Fruit fly (Drosophila melanogaster) whole organism, embryonic: Measurements from ENCODE around the gene TTLL4B.

Experiments
- CG1024 ChIP-seq: fragments of 200-800 bp; sonication (Bioruptor generic); IDR thresholded peaks from 2 replicates; pipeline ENCODE4 v1.3.6; 2022; ENCODE audit warnings: missing biosample characterization, missing genetic modification characterization
- CG11504 ChIP-seq: fragments of 200-800 bp; sonication (Bioruptor generic); optimal IDR thresholded peaks from 3 replicates; lab custom pipeline; 2019; ENCODE audit warnings: missing biosample characterization, mild to moderate bottlenecking, missing genetic modification characterization, moderate library complexity
- CG11560 ChIP-seq: fragments of 200-800 bp; sonication (Bioruptor generic); IDR thresholded peaks from 3 replicates; pipeline ENCODE4 v1.3.6; 2022; ENCODE audit warnings: missing biosample characterization, missing genetic modification characterization
- CG11695 ChIP-seq: fragments of 200-800 bp; sonication (Bioruptor generic); IDR thresholded peaks from 3 replicates; pipeline ENCODE4 v1.3.6; 2022; ENCODE audit warnings: missing biosample characterization, missing genetic modification characterization
- CG12071 ChIP-seq: fragments of 200-800 bp; sonication (Bioruptor generic); optimal IDR thresholded peaks from 3 replicates; lab custom pipeline; 2018; ENCODE audit warnings: missing biosample characterization, mild to moderate bottlenecking, missing genetic modification characterization
- CG12236 ChIP-seq: fragments of 200-800 bp; sonication (Bioruptor generic); optimal IDR thresholded peaks from 2 replicates; lab custom pipeline; 2016; ENCODE audit warnings: missing biosample characterization, missing genetic modification characterization
- CG12391 ChIP-seq: fragments of 200-800 bp; sonication (Bioruptor generic); optimal IDR thresholded peaks from 3 replicates; lab custom pipeline; 2018; ENCODE audit warnings: missing biosample characterization, mild to moderate bottlenecking, missing genetic modification characterization, moderate library complexity
- CG13775 ChIP-seq: fragments of 200-800 bp; sonication (Bioruptor generic); optimal IDR thresholded peaks from 3 replicates; lab custom pipeline; 2017; ENCODE audit warnings: missing biosample characterization, mild to moderate bottlenecking, missing genetic modification characterization
- CG14667 ChIP-seq: fragments of 200-800 bp; sonication (Bioruptor generic); IDR thresholded peaks from 2 replicates; pipeline ENCODE4 v1.3.6; 2022; ENCODE audit warnings: missing biosample characterization, missing genetic modification characterization
- CG14710 ChIP-seq: fragments of 200-800 bp; sonication (Bioruptor generic); optimal IDR thresholded peaks from 3 replicates; lab custom pipeline; 2019; ENCODE audit warnings: missing biosample characterization, mild to moderate bottlenecking, missing genetic modification characterization, moderate library complexity
- CG1603 ChIP-seq: fragments of 200-800 bp; sonication (Bioruptor generic); optimal IDR thresholded peaks from 2 replicates; lab custom pipeline; 2019; ENCODE audit warnings: missing biosample characterization, mild to moderate bottlenecking, missing genetic modification characterization, moderate library complexity
- CG17328 ChIP-seq: fragments of 200-800 bp; sonication (Bioruptor generic); IDR thresholded peaks from 2 replicates; pipeline ENCODE4 v1.3.6; 2022; ENCODE audit warnings: missing biosample characterization, missing genetic modification characterization
- CG2889 ChIP-seq: fragments of 200-800 bp; sonication (Bioruptor generic); IDR thresholded peaks from 3 replicates; pipeline ENCODE4 v1.3.6; 2022; ENCODE audit warnings: missing biosample characterization, missing genetic modification characterization
- CG3065 ChIP-seq: fragments of 200-800 bp; sonication (Bioruptor generic); optimal IDR thresholded peaks from 2 replicates; lab custom pipeline; 2016; ENCODE audit warnings: missing biosample characterization, missing genetic modification characterization
- CG31441 ChIP-seq: fragments of 200-800 bp; sonication (Bioruptor generic); IDR thresholded peaks from 2 replicates; pipeline ENCODE4 v1.3.6; 2022; ENCODE audit warnings: missing biosample characterization, missing genetic modification characterization
- CG4404 ChIP-seq: fragments of 200-800 bp; sonication (Bioruptor generic); IDR thresholded peaks from 2 replicates; pipeline ENCODE4 v1.3.6; 2022; ENCODE audit warnings: missing biosample characterization, missing genetic modification characterization
- CG4424 ChIP-seq: fragments of 200-800 bp; sonication (Bioruptor generic); optimal IDR thresholded peaks from 3 replicates; lab custom pipeline; 2016; ENCODE audit warnings: missing biosample characterization, missing genetic modification characterization
- CG7963 ChIP-seq: fragments of 200-800 bp; sonication (Bioruptor generic); IDR thresholded peaks from 3 replicates; pipeline ENCODE4 v1.3.6; 2022; ENCODE audit warnings: missing biosample characterization, missing genetic modification characterization; ENCODE audit not compliant: partially characterized antibody
- CoRest ChIP-seq: fragments of 200-800 bp; sonication (Bioruptor generic); optimal IDR thresholded peaks from 3 replicates; lab custom pipeline; 2018; ENCODE audit warnings: missing biosample characterization, mild to moderate bottlenecking, missing genetic modification characterization, moderate library complexity
- Dip3 ChIP-seq: fragments of 200-800 bp; sonication (Bioruptor generic); optimal IDR thresholded peaks from 3 replicates; lab custom pipeline; 2016; ENCODE audit warnings: missing biosample characterization, missing genetic modification characterization
- Dll ChIP-seq: fragments of 200-800 bp; sonication (Bioruptor generic); IDR thresholded peaks from 4 replicates; pipeline ENCODE4 v1.3.6; 2022; ENCODE audit warnings: missing biosample characterization, missing genetic modification characterization; ENCODE audit not compliant: partially characterized antibody
- HmgZ ChIP-seq: fragments of 200-800 bp; sonication (Bioruptor generic); optimal IDR thresholded peaks from 2 replicates; lab custom pipeline; 2018; ENCODE audit warnings: missing biosample characterization, mild to moderate bottlenecking, missing genetic modification characterization
- Med ChIP-seq: fragments of 200-800 bp; sonication (Bioruptor generic); peaks from one replicate; lab custom pipeline; 2016; ENCODE audit warnings: missing biosample characterization, missing genetic modification characterization, mild to moderate bottlenecking, inconsistent platforms, moderate library complexity
- Optix ChIP-seq: fragments of 200-800 bp; sonication (Bioruptor generic); IDR thresholded peaks from 3 replicates; pipeline ENCODE4 v1.3.6; 2022; ENCODE audit warnings: missing biosample characterization, missing genetic modification characterization
- PHDP ChIP-seq: fragments of 200-800 bp; sonication (Bioruptor generic); optimal IDR thresholded peaks from 3 replicates; lab custom pipeline; 2018; ENCODE audit warnings: missing biosample characterization, mild to moderate bottlenecking, missing genetic modification characterization, moderate library complexity
- Six4 ChIP-seq: fragments of 200-800 bp; sonication (Bioruptor generic); optimal IDR thresholded peaks from 2 replicates; lab custom pipeline; 2016; ENCODE audit warnings: missing biosample characterization, missing genetic modification characterization
- Xrp1 ChIP-seq: fragments of 200-800 bp; sonication (Bioruptor generic); IDR thresholded peaks from 2 replicates; pipeline ENCODE4 v1.3.6; 2022; ENCODE audit warnings: missing biosample characterization, missing genetic modification characterization
- bsh ChIP-seq, 2 experiments: fragments of 200-800 bp; sonication (Bioruptor generic); optimal IDR thresholded peaks; 2 replicates each; lab custom pipeline; 2017 to 2018; ENCODE audit warnings: mild to moderate bottlenecking in 2 of 2, missing biosample characterization in 2 of 2, missing genetic modification characterization in 2 of 2, moderate library complexity in 1 of 2
- crp ChIP-seq, 2 experiments: fragments of 200-800 bp; sonication (Bioruptor generic); optimal IDR thresholded peaks; 2 replicates in 1 of 2; 3 replicates in 1 of 2; lab custom pipeline; 2017; ENCODE audit warnings: missing biosample characterization in 2 of 2, missing genetic modification characterization in 2 of 2, mild to moderate bottlenecking in 1 of 2, moderate library complexity in 1 of 2
- disco-r ChIP-seq: fragments of 200-800 bp; sonication (Bioruptor generic); optimal IDR thresholded peaks from 2 replicates; lab custom pipeline; 2016; ENCODE audit warnings: missing biosample characterization, missing genetic modification characterization
- dpn ChIP-seq, 2 experiments: fragments of 200-800 bp; sonication (Bioruptor generic); optimal IDR thresholded peaks; 3 replicates each; lab custom pipeline; 2016; ENCODE audit warnings: missing biosample characterization in 2 of 2, missing genetic modification characterization in 2 of 2
- eve ChIP-seq, 2 experiments: fragments of >200 bp; optimal IDR thresholded peaks; 2 replicates each; lab custom pipeline; 2017; ENCODE audit warnings: missing biosample characterization in 2 of 2, missing genetic modification characterization in 2 of 2
- fd64A ChIP-seq: fragments of 200-800 bp; sonication (Bioruptor generic); optimal IDR thresholded peaks from 3 replicates; lab custom pipeline; 2018; ENCODE audit warnings: missing biosample characterization, mild to moderate bottlenecking, missing genetic modification characterization
- gem ChIP-seq: fragments of 200-800 bp; sonication (Bioruptor generic); optimal IDR thresholded peaks from 2 replicates; lab custom pipeline; 2019; ENCODE audit warnings: missing biosample characterization, mild to moderate bottlenecking, missing genetic modification characterization, moderate library complexity
- klu ChIP-seq: fragments of 200-800 bp; sonication (Bioruptor generic); IDR thresholded peaks from 2 replicates; pipeline ENCODE4 v1.3.6; 2022; ENCODE audit warnings: missing biosample characterization, missing genetic modification characterization
- lab ChIP-seq: fragments of 200-800 bp; sonication (Bioruptor generic); optimal IDR thresholded peaks from 3 replicates; lab custom pipeline; 2017; ENCODE audit warnings: missing biosample characterization, missing genetic modification characterization, mild to moderate bottlenecking, moderate library complexity, missing genetic modification reagents
- luna ChIP-seq: fragments of 200-800 bp; sonication (Bioruptor generic); optimal IDR thresholded peaks from 2 replicates; lab custom pipeline; 2016; ENCODE audit warnings: missing biosample characterization, missing genetic modification characterization
- phol ChIP-seq: fragments of 200-800 bp; sonication (Bioruptor generic); optimal IDR thresholded peaks from 3 replicates; lab custom pipeline; 2018; ENCODE audit warnings: missing biosample characterization, mild to moderate bottlenecking, missing genetic modification characterization, moderate library complexity
- prd ChIP-seq, 3 experiments: fragments of >200 bp in 2 of 3; fragments of 200-800 bp in 1 of 3; sonication (Bioruptor generic) in 1 of 3; optimal IDR thresholded peaks in 2 of 3; IDR thresholded peaks in 1 of 3; 2 replicates in 2 of 3; 3 replicates in 1 of 3; pipeline versions ENCODE4 v1.3.6 to Lab custom; 2017 to 2022; ENCODE audit warnings: missing biosample characterization in 1 of 3, missing genetic modification characterization in 1 of 3
- ranshi ChIP-seq: fragments of 200-800 bp; sonication (Bioruptor generic); IDR thresholded peaks from 2 replicates; pipeline ENCODE4 v1.3.6; 2022; ENCODE audit warnings: missing biosample characterization, missing genetic modification characterization
- row ChIP-seq: fragments of 200-800 bp; sonication (Bioruptor generic); IDR thresholded peaks from 3 replicates; pipeline ENCODE4 v1.3.6; 2022; ENCODE audit warnings: missing biosample characterization, missing genetic modification characterization
- sens ChIP-seq: fragments of 200-800 bp; sonication (Bioruptor generic); peaks from one replicate; lab custom pipeline; 2016; ENCODE audit warnings: missing biosample characterization, missing genetic modification characterization
- sisA ChIP-seq: fragments of 200-800 bp; sonication (Bioruptor generic); IDR thresholded peaks from 2 replicates; pipeline ENCODE4 v1.3.6; 2022; ENCODE audit warnings: missing biosample characterization, missing genetic modification characterization
- slou ChIP-seq: fragments of 200-800 bp; sonication (Bioruptor generic); optimal IDR thresholded peaks from 3 replicates; lab custom pipeline; 2016; ENCODE audit warnings: missing biosample characterization, missing genetic modification characterization
- unpg ChIP-seq: fragments of 200-800 bp; sonication (Bioruptor generic); optimal IDR thresholded peaks from 3 replicates; lab custom pipeline; 2018; ENCODE audit warnings: missing biosample characterization, mild to moderate bottlenecking, missing genetic modification characterization, moderate library complexity
- wor ChIP-seq: fragments of 200-800 bp; sonication (Bioruptor generic); IDR thresholded peaks from 2 replicates; pipeline ENCODE4 v1.3.6; 2022; ENCODE audit warnings: missing biosample characterization, missing genetic modification characterization
- zen ChIP-seq: fragments of 200-800 bp; sonication (Bioruptor generic); optimal IDR thresholded peaks from 3 replicates; lab custom pipeline; 2018; ENCODE audit warnings: missing biosample characterization, mild to moderate bottlenecking, missing genetic modification characterization, moderate library complexity
- zfh1 ChIP-seq: fragments of 200-800 bp; sonication (Bioruptor generic); IDR thresholded peaks from 3 replicates; pipeline ENCODE4 v1.3.6; 2022; ENCODE audit warnings: missing biosample characterization, missing genetic modification characterization
- zfh2 ChIP-seq: fragments of 200-800 bp; sonication (Bioruptor generic); optimal IDR thresholded peaks from 2 replicates; lab custom pipeline; 2016; ENCODE audit warnings: missing biosample characterization, missing genetic modification characterization

The TTLL4B gene

DNA sequence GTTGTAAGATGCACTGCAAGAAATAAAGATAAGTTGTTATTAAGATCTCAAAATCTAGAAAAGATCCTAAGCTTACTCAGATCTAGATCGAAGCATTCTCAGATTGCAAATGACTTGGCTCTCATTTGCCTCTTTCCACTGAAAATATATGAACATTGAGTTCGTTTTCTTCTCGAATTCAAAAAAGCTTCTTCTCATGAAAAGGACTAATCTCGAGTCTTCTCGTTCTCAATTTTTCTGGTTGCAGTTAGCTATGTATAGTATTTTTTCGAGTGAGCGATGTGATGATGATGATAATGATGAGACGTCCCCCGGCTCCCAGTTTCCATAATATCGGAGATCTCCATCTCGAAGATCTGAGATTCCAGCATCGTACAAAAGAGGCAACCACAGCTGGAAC is 6.1 kb upstream of the TTLL4B start (continued):
- TF ChIP-seq ranshi (GFP tag; lab: Robert Waterston, UW) = no peak
- TF ChIP-seq CG13775 = no peak
- TF ChIP-seq CG7963 (GFP tag; lab: Robert Waterston, UW) = no peak

DNA sequence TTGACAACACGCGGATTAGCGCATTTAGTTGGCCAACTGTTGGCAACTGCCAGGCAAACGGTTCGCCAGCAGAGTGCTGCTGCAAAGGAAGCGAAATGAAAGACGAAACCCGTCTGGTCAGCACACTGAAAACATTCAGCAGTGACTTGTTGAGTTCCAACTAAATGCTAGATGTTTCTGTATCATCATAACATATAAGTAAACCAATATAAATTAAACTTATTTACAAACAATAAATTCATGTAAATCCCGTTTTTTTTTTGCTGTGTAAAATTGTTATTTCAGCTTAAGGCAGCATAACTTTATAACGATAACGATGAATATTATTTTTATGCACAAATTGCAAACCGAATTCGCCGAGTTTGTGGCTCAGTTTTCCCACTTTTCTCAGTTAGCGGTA is 4.3 kb upstream of the TTLL4B start:
- no peak for TF ChIP-seq slou (GFP tag; lab: Kevin White, UChicago)
- no peak for TF ChIP-seq Dll
- TF ChIP-seq CG2889 (GFP tag; lab: Robert Waterston, UW) = no peak
- TF ChIP-seq zfh2 = no peak
- TF ChIP-seq HmgZ (tag; lab: Kevin White, UChicago) = no peak
- TF ChIP-seq sens (GFP tag; lab: Kevin White, UChicago) = peak; percentile 77
- TF ChIP-seq wor = no peak
- no peak for TF ChIP-seq CG4404 (GFP tag; lab: Robert Waterston, UW)
- TF ChIP-seq Xrp1 (GFP tag; lab: Robert Waterston, UW) = peak; percentile 45; the same call in 1 of the 2 replicates
- TF ChIP-seq luna = no peak
- TF ChIP-seq CG3065 = no peak
- peak; percentile 0 for TF ChIP-seq CG4424
- TF ChIP-seq CG12236 (GFP tag; lab: Kevin White, UChicago) = no peak
- no peak for TF ChIP-seq CG17328
- TF ChIP-seq sisA (GFP tag; lab: Robert Waterston, UW) = peak; percentile 20; the same call in 1 of the 2 replicates
- no peak for TF ChIP-seq CG1024 (GFP tag; lab: Robert Waterston, UW)
- TF ChIP-seq unpg (GFP tag; lab: Kevin White, UChicago) = peak; percentile 23
- TF ChIP-seq dpn (GFP tag; optimal IDR thresholded peaks at IDR 0.05; lab: Kevin White, UChicago) = no peak
- no peak for TF ChIP-seq CG14667 (GFP tag; lab: Robert Waterston, UW)
- TF ChIP-seq gem = peak; percentile 42
- TF ChIP-seq phol (tag; lab: Kevin White, UChicago) = peak; percentile 32
- TF ChIP-seq CG31441 (GFP tag; lab: Robert Waterston, UW) = 0 out of 2 replicates have a peak, but pooled peaks have one; percentile 21
- no peak for TF ChIP-seq PHDP (tag; lab: Kevin White, UChicago)
- no peak for TF ChIP-seq fd64A (GFP tag; lab: Kevin White, UChicago)
- TF ChIP-seq CG12071 (GFP tag; lab: Kevin White, UChicago) = no peak
- TF ChIP-seq bsh (GFP tag; optimal IDR thresholded peaks at IDR 0.05; lab: Kevin White, UChicago) = peak; percentile 8 to 34
- no peak for TF ChIP-seq lab (GFP tag; lab: Kevin White, UChicago)
- no peak for TF ChIP-seq Dip3 (GFP tag; lab: Kevin White, UChicago)
- TF ChIP-seq crp (GFP tag; optimal IDR thresholded peaks at IDR 0.05; lab: Kevin White, UChicago) = no peak
- TF ChIP-seq CG11560 (tag; lab: Robert Waterston, UW) = no peak
- no peak for TF ChIP-seq CoRest
- no peak for TF ChIP-seq Optix
- no peak for TF ChIP-seq eve (GFP tag; optimal IDR thresholded peaks at IDR 0.05; lab: Kevin White, UChicago)
- peak; percentile 1 for TF ChIP-seq CG12391 (tag; lab: Kevin White, UChicago)
- no peak for TF ChIP-seq Six4 (GFP tag; lab: Kevin White, UChicago)
- peak; percentile 14 for TF ChIP-seq CG11504
- no peak for TF ChIP-seq disco-r (GFP tag; lab: Kevin White, UChicago)
- peak; percentile 7 for TF ChIP-seq CG14710 (tag; lab: Kevin White, UChicago)
- TF ChIP-seq zfh1 (GFP tag; lab: Robert Waterston, UW) = no peak
- no peak for TF ChIP-seq klu (GFP tag; lab: Robert Waterston, UW)
- TF ChIP-seq CG11695 (GFP tag; lab: Robert Waterston, UW) = peak; percentile 34; the same call in 1 of the 3 replicates
- TF ChIP-seq Med (GFP tag; lab: Kevin White, UChicago) = peak; percentile 49
- peak; percentile 37 for TF ChIP-seq CG1603
- 0 out of 3 replicates have a peak, but pooled peaks have one; percentile 22 for TF ChIP-seq row (GFP tag; lab: Robert Waterston, UW)
- TF ChIP-seq prd (optimal IDR thresholded peaks at IDR 0.05; lab: Kevin White, UChicago) = no peak
- peak; percentile 63; the same call in 2 of the 3 replicates for TF ChIP-seq prd (GFP tag; IDR thresholded peaks at IDR 0.05; lab: Robert Waterston, UW)
- peak; percentile 9 for TF ChIP-seq zen (tag; lab: Kevin White, UChicago)
- peak; percentile 2 for TF ChIP-seq CG13775
